Fruit fly (Drosophila melanogaster) whole organism, wandering third instar larva: Measurements from ENCODE around the gene Cpr100A.

Experiments used
- Hnf4 ChIP-seq: fragments of 200-800 bp; sonication (Bioruptor generic); optimal IDR thresholded peaks from 2 replicates; lab custom pipeline; 2016; ENCODE audit warnings: missing biosample characterization, mild to moderate bottlenecking, missing genetic modification characterization
- Hr78 ChIP-seq: fragments of >200 bp; optimal IDR thresholded peaks from 2 replicates; lab custom pipeline; 2017; ENCODE audit warnings: missing biosample characterization, missing genetic modification characterization
- N ChIP-seq: fragments of >200 bp; optimal IDR thresholded peaks from 2 replicates; lab custom pipeline; 2018; ENCODE audit warnings: missing biosample characterization, missing external identifiers, missing genetic modification characterization
- pan ChIP-seq: fragments of >200 bp; optimal IDR thresholded peaks from 2 replicates; lab custom pipeline; 2017
- psq ChIP-seq: fragments of 200-800 bp; sonication (Bioruptor generic); optimal IDR thresholded peaks from 3 replicates; lab custom pipeline; 2017; ENCODE audit warnings: missing biosample characterization, mild to moderate bottlenecking, missing genetic modification characterization, moderate library complexity
- usp ChIP-seq: fragments of >200 bp; optimal IDR thresholded peaks from 2 replicates; lab custom pipeline; 2017; ENCODE audit warnings: missing biosample characterization, missing genetic modification characterization

- TF ChIP-seq pan (lab: Kevin White, UChicago) (no peak), usp (GFP tag; lab: Kevin White, UChicago) (no peak), psq (peak; percentile 39), Hr78 (GFP tag; lab: Kevin White, UChicago) (no peak), N (GFP tag; lab: Kevin White, UChicago) (no peak), Hnf4 (GFP tag; lab: Kevin White, UChicago) (peak; percentile 40)
Measured at dm6 chr3R:30833078-30833477, 34.2 kb upstream of the Cpr100A start.
